Fruit fly (Drosophila melanogaster) whole organism, embryonic: ENCODE measurements around the gene soti.
A peak's percentile ranks its signal among the peaks of the same experiment; 100 is the strongest.

Experiments
- ATbp ChIP-seq: fragments of 200-800 bp; sonication (Bioruptor generic); optimal IDR thresholded peaks from 2 replicates; lab custom pipeline; 2017; ENCODE audit warnings: missing biosample characterization, mild to moderate bottlenecking, missing genetic modification characterization, missing genetic modification reagents
- CG10209 ChIP-seq: fragments of 200-800 bp; sonication (Bioruptor generic); optimal IDR thresholded peaks from 3 replicates; lab custom pipeline; 2017; ENCODE audit warnings: missing biosample characterization, mild to moderate bottlenecking, missing genetic modification characterization, missing genetic modification reagents
- CG10565 ChIP-seq: fragments of 200-800 bp; sonication (Bioruptor generic); optimal IDR thresholded peaks from 3 replicates; lab custom pipeline; 2016; ENCODE audit warnings: missing biosample characterization, mild to moderate bottlenecking, missing genetic modification characterization
- CG10654 ChIP-seq: fragments of 200-800 bp; sonication (Bioruptor generic); optimal IDR thresholded peaks from 2 replicates; lab custom pipeline; 2016; ENCODE audit warnings: missing biosample characterization, missing genetic modification characterization
- CG11504 ChIP-seq: fragments of 200-800 bp; sonication (Bioruptor generic); optimal IDR thresholded peaks from 3 replicates; lab custom pipeline; 2019; ENCODE audit warnings: missing biosample characterization, mild to moderate bottlenecking, missing genetic modification characterization, moderate library complexity
- CG11695 ChIP-seq: fragments of 200-800 bp; sonication (Bioruptor generic); IDR thresholded peaks from 3 replicates; pipeline ENCODE4 v1.3.6; 2022; ENCODE audit warnings: missing biosample characterization, missing genetic modification characterization
- CG13287 ChIP-seq: fragments of 200-800 bp; sonication (Bioruptor generic); IDR thresholded peaks from 2 replicates; pipeline ENCODE4 v1.3.6; 2022; ENCODE audit warnings: missing biosample characterization, missing genetic modification characterization; ENCODE audit not compliant: partially characterized antibody
- CG14050 ChIP-seq: fragments of 200-800 bp; sonication (Bioruptor generic); IDR thresholded peaks from 3 replicates; pipeline ENCODE4 v1.3.6; 2022; ENCODE audit warnings: missing biosample characterization, missing genetic modification characterization
- CG15269 ChIP-seq: fragments of 200-800 bp; sonication (Bioruptor generic); optimal IDR thresholded peaks from 2 replicates; lab custom pipeline; 2018; ENCODE audit warnings: missing biosample characterization, mild to moderate bottlenecking, missing genetic modification characterization, moderate library complexity
- CG2199 ChIP-seq: fragments of 200-800 bp; sonication (Bioruptor generic); IDR thresholded peaks from 3 replicates; pipeline ENCODE4 v1.3.6; 2022; ENCODE audit warnings: missing biosample characterization, missing genetic modification characterization
- CG2678 ChIP-seq: fragments of 200-800 bp; sonication (Bioruptor generic); optimal IDR thresholded peaks from 3 replicates; lab custom pipeline; 2019; ENCODE audit warnings: missing biosample characterization, mild to moderate bottlenecking, missing genetic modification characterization, moderate library complexity
- CG2875 ChIP-seq: fragments of 200-800 bp; sonication (Bioruptor generic); optimal IDR thresholded peaks from 2 replicates; lab custom pipeline; 2017; ENCODE audit warnings: missing biosample characterization, mild to moderate bottlenecking, missing genetic modification characterization, missing genetic modification reagents
- CG3726 ChIP-seq: fragments of 200-800 bp; sonication (Bioruptor generic); IDR thresholded peaks from 3 replicates; pipeline ENCODE4, ENCODE4 v1.3.6; 2022; ENCODE audit warnings: missing biosample characterization, missing genetic modification characterization
- CG42726 ChIP-seq: fragments of 200-800 bp; sonication (Bioruptor generic); IDR thresholded peaks from 2 replicates; pipeline ENCODE4 v1.3.6; 2022; ENCODE audit warnings: missing biosample characterization, missing genetic modification characterization; ENCODE audit not compliant: partially characterized antibody
- CG4730 ChIP-seq: fragments of 200-800 bp; sonication (Bioruptor generic); IDR thresholded peaks from 2 replicates; pipeline ENCODE4 v1.3.6; 2022; ENCODE audit warnings: missing biosample characterization, missing genetic modification characterization
- CG5180 ChIP-seq: fragments of 200-800 bp; sonication (Bioruptor generic); optimal IDR thresholded peaks from 3 replicates; lab custom pipeline; 2017; ENCODE audit warnings: missing biosample characterization, missing genetic modification characterization, mild to moderate bottlenecking, moderate library complexity, missing genetic modification reagents
- CG7839 ChIP-seq: fragments of 200-800 bp; sonication (Bioruptor generic); optimal IDR thresholded peaks from 3 replicates; lab custom pipeline; 2018; ENCODE audit warnings: missing biosample characterization, mild to moderate bottlenecking, missing genetic modification characterization, moderate library complexity
- D19A ChIP-seq: fragments of 200-800 bp; optimal IDR thresholded peaks from 3 replicates; lab custom pipeline; 2019; ENCODE audit warnings: missing biosample characterization, mild to moderate bottlenecking, missing genetic modification characterization, moderate library complexity
- Dad ChIP-seq: fragments of 200-800 bp; sonication (Bioruptor generic); optimal IDR thresholded peaks from 3 replicates; lab custom pipeline; 2016; ENCODE audit warnings: missing biosample characterization, missing genetic modification characterization
- Dref ChIP-seq: fragments of 200-800 bp; sonication (Bioruptor generic); IDR thresholded peaks from 2 replicates; pipeline ENCODE4 v1.3.6; 2022; ENCODE audit warnings: missing biosample characterization, missing genetic modification characterization
- Eip74EF ChIP-seq, 2 experiments: fragments of 200-800 bp in 1 of 2; fragments of >200 bp in 1 of 2; sonication (Bioruptor generic) in 1 of 2; optimal IDR thresholded peaks; 2 replicates each; lab custom pipeline; 2017 to 2019; ENCODE audit warnings: missing biosample characterization in 2 of 2, missing genetic modification characterization in 2 of 2, mild to moderate bottlenecking in 1 of 2, moderate library complexity in 1 of 2
- Ets97D ChIP-seq: fragments of 200-800 bp; sonication (Bioruptor generic); optimal IDR thresholded peaks from 3 replicates; lab custom pipeline; 2016; ENCODE audit warnings: missing biosample characterization, missing genetic modification characterization
- Hey ChIP-seq: fragments of 200-800 bp; sonication (Bioruptor generic); optimal IDR thresholded peaks from 3 replicates; lab custom pipeline; 2018; ENCODE audit warnings: missing biosample characterization, mild to moderate bottlenecking, missing genetic modification characterization
- Hmx ChIP-seq: fragments of 200-800 bp; sonication (Bioruptor generic); optimal IDR thresholded peaks from 2 replicates; lab custom pipeline; 2016; ENCODE audit warnings: missing biosample characterization, missing genetic modification characterization
- Med ChIP-seq: fragments of 200-800 bp; sonication (Bioruptor generic); peaks from one replicate; lab custom pipeline; 2016; ENCODE audit warnings: missing biosample characterization, missing genetic modification characterization, mild to moderate bottlenecking, inconsistent platforms, moderate library complexity
- Meics ChIP-seq: fragments of 200-800 bp; sonication (Bioruptor generic); optimal IDR thresholded peaks from 2 replicates; lab custom pipeline; 2017; ENCODE audit warnings: missing biosample characterization, mild to moderate bottlenecking, missing genetic modification characterization
- Nf-YC ChIP-seq: fragments of 200-800 bp; optimal IDR thresholded peaks from 3 replicates; lab custom pipeline; 2019; ENCODE audit warnings: missing biosample characterization, mild to moderate bottlenecking, missing genetic modification characterization, moderate library complexity
- Spps ChIP-seq: fragments of 200-800 bp; sonication (Bioruptor generic); optimal IDR thresholded peaks from 2 replicates; lab custom pipeline; 2018; ENCODE audit warnings: missing biosample characterization, mild to moderate bottlenecking, missing genetic modification characterization
- Vsx1 ChIP-seq: fragments of 200-800 bp; sonication (Bioruptor generic); optimal IDR thresholded peaks from 2 replicates; lab custom pipeline; 2017; ENCODE audit warnings: missing biosample characterization, mild to moderate bottlenecking, missing genetic modification characterization, missing genetic modification reagents
- ara ChIP-seq: fragments of 200-800 bp; sonication (Bioruptor generic); IDR thresholded peaks from 2 replicates; pipeline ENCODE4 v1.3.6; 2022; ENCODE audit warnings: missing biosample characterization, missing genetic modification characterization
- bigmax ChIP-seq: fragments of 200-800 bp; sonication (Bioruptor generic); optimal IDR thresholded peaks from 2 replicates; lab custom pipeline; 2018; ENCODE audit warnings: missing biosample characterization, mild to moderate bottlenecking, missing genetic modification characterization
- cad ChIP-seq: fragments of >200 bp; optimal IDR thresholded peaks from 2 replicates; lab custom pipeline; 2017; ENCODE audit warnings: missing biosample characterization, missing genetic modification characterization
- chif ChIP-seq, 2 experiments: fragments of 200-800 bp; sonication (Bioruptor generic); optimal IDR thresholded peaks; 3 replicates each; lab custom pipeline; 2016; ENCODE audit warnings: missing biosample characterization in 2 of 2, missing genetic modification characterization in 2 of 2
- chinmo ChIP-seq: fragments of 200-800 bp; sonication (Bioruptor generic); IDR thresholded peaks from 4 replicates; pipeline ENCODE4 v1.3.6; 2022; ENCODE audit warnings: missing biosample characterization, missing genetic modification characterization; ENCODE audit not compliant: partially characterized antibody
- dan ChIP-seq: fragments of 200-800 bp; sonication (Bioruptor generic); IDR thresholded peaks from 2 replicates; pipeline ENCODE4 v1.3.6; 2022; ENCODE audit warnings: missing biosample characterization, missing genetic modification characterization
- ind ChIP-seq: fragments of 200-800 bp; sonication (Bioruptor generic); optimal IDR thresholded peaks from 3 replicates; lab custom pipeline; 2016; ENCODE audit warnings: missing biosample characterization, missing genetic modification characterization
- luna ChIP-seq: fragments of 200-800 bp; sonication (Bioruptor generic); optimal IDR thresholded peaks from 2 replicates; lab custom pipeline; 2016; ENCODE audit warnings: missing biosample characterization, missing genetic modification characterization
- nom ChIP-seq: fragments of 200-800 bp; sonication (Bioruptor generic); optimal IDR thresholded peaks from 2 replicates; lab custom pipeline; 2017; ENCODE audit warnings: missing biosample characterization, missing genetic modification characterization, mild to moderate bottlenecking, moderate library complexity, missing genetic modification reagents
- psq ChIP-seq: fragments of 200-800 bp; sonication (Bioruptor generic); optimal IDR thresholded peaks from 2 replicates; lab custom pipeline; 2017; ENCODE audit warnings: missing biosample characterization, missing genetic modification characterization
- pum ChIP-seq: fragments of 200-800 bp; sonication (Bioruptor generic); optimal IDR thresholded peaks from 2 replicates; lab custom pipeline; 2016; ENCODE audit warnings: missing biosample characterization, missing genetic modification characterization
- sens-2 ChIP-seq: fragments of 200-800 bp; sonication (Bioruptor generic); IDR thresholded peaks from 2 replicates; pipeline ENCODE4 v1.3.6; 2022; ENCODE audit warnings: missing biosample characterization, missing genetic modification characterization
- slou ChIP-seq: fragments of 200-800 bp; sonication (Bioruptor generic); optimal IDR thresholded peaks from 3 replicates; lab custom pipeline; 2016; ENCODE audit warnings: missing biosample characterization, missing genetic modification characterization
- slp2 ChIP-seq: fragments of 200-800 bp; sonication (Bioruptor generic); optimal IDR thresholded peaks from 2 replicates; lab custom pipeline; 2016; ENCODE audit warnings: missing biosample characterization, missing genetic modification characterization
- sr ChIP-seq: fragments of 200-800 bp; sonication (Bioruptor generic); IDR thresholded peaks from 3 replicates; pipeline ENCODE4 v1.3.6; 2022; ENCODE audit warnings: missing biosample characterization, missing genetic modification characterization
- stc ChIP-seq: fragments of 200-800 bp; sonication (Bioruptor generic); IDR thresholded peaks from 2 replicates; pipeline ENCODE4 v1.3.6; 2022; ENCODE audit warnings: missing biosample characterization, missing genetic modification characterization
- stwl ChIP-seq: fragments of 200-800 bp; sonication (Bioruptor generic); optimal IDR thresholded peaks from 3 replicates; lab custom pipeline; 2018; ENCODE audit warnings: missing biosample characterization, mild to moderate bottlenecking, missing genetic modification characterization, moderate library complexity
- tin ChIP-seq: fragments of 200-800 bp; sonication (Bioruptor generic); optimal IDR thresholded peaks from 3 replicates; lab custom pipeline; 2016; ENCODE audit warnings: missing biosample characterization, missing genetic modification characterization
- tio ChIP-seq: fragments of 200-800 bp; sonication (Bioruptor generic); optimal IDR thresholded peaks from 2 replicates; lab custom pipeline; 2017; ENCODE audit warnings: missing biosample characterization, missing genetic modification characterization, inconsistent platforms
- ttk ChIP-seq: fragments of 200-800 bp; sonication (Bioruptor generic); IDR thresholded peaks from 2 replicates; pipeline ENCODE4 v2.1.2; 2022; ENCODE audit warnings: missing biosample characterization, missing genetic modification characterization
- usp ChIP-seq: fragments of >200 bp; optimal IDR thresholded peaks from 2 replicates; lab custom pipeline; 2017; ENCODE audit warnings: missing biosample characterization, missing genetic modification characterization
- zen2 ChIP-seq: fragments of 200-800 bp; sonication (Bioruptor generic); IDR thresholded peaks from 3 replicates; pipeline ENCODE4 v1.3.6; 2022; ENCODE audit warnings: missing biosample characterization, missing genetic modification characterization; ENCODE audit not compliant: partially characterized antibody
- zfh1 ChIP-seq: fragments of 200-800 bp; sonication (Bioruptor generic); IDR thresholded peaks from 3 replicates; pipeline ENCODE4 v1.3.6; 2022; ENCODE audit warnings: missing biosample characterization, missing genetic modification characterization

Gene soti

DNA sequence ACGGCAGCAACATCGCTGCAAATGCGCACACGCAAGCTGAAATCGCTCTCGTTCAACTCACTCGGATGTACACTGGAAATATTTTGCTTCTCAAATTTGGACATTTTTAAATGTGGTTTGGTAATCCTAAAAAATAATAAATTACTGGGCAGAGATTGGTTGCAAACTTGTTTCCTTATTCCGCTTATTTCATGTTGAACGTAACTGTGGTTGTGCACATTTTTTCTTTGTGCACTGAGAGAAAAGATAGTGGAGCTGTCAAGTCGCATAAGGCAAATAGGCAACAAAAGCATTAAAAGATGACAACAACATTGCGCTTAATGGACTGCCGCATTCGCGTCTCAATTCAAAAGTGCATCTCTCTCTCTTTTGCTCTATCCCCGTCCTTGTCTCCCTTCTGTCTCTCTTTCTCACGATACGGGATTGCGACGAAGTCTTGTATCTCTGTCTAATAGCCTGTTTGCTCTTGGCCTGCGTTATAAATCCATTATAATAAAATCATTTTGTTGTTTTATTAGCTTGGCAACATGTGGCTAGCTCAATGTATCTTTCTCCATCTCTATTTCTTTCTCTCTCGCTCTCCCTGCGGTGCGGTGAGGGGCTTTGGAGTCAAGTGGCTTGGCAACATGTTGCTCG, 8.2 kb downstream of the soti start (continued):
- TF ChIP-seq luna (GFP tag; lab: Kevin White, UChicago) (peak; percentile 89), CG5180 (GFP tag; lab: Kevin White, UChicago) (peak; percentile 65), sr (GFP tag; lab: Robert Waterston, UW) (peak; percentile 84), CG10565 (peak; percentile 67), CG3726 (peak; percentile 79; the same call in 1 of the 3 replicates), Vsx1 (GFP tag; lab: Kevin White, UChicago) (peak; percentile 61), chinmo (peak; percentile 80; the same call in 2 of the 4 replicates), ind (peak; percentile 90), tin (peak; percentile 82), CG2875 (peak; percentile 91), Nf-YC (tag; lab: Kevin White, UChicago) (peak; percentile 49), Meics (GFP tag; lab: Kevin White, UChicago) (peak; percentile 84), cad (GFP tag; lab: Kevin White, UChicago) (peak; percentile 83), stwl (tag; lab: Kevin White, UChicago) (peak; percentile 3), slp2 (peak; percentile 97), Dref (GFP tag; lab: Robert Waterston, UW) (no peak), bigmax (GFP tag; lab: Kevin White, UChicago) (no peak), CG7839 (tag; lab: Kevin White, UChicago) (peak; percentile 87), pum (GFP tag; lab: Kevin White, UChicago) (peak; percentile 95), usp (no peak), Med (GFP tag; lab: Kevin White, UChicago) (peak; percentile 98), dan (GFP tag; lab: Robert Waterston, UW) (peak; percentile 61), tio (GFP tag; lab: Kevin White, UChicago) (peak; percentile 96), CG11695 (GFP tag; lab: Robert Waterston, UW) (peak; percentile 67; the same call in 1 of the 3 replicates), CG15269 (tag; lab: Kevin White, UChicago) (peak; percentile 94), ara (GFP tag; lab: Robert Waterston, UW) (peak; percentile 72), zen2 (no peak), CG2678 (peak; percentile 89), chif (GFP tag; optimal IDR thresholded peaks at IDR 0.05; lab: Kevin White, UChicago) (peak; percentile 92 to 97), CG10209 (GFP tag; lab: Kevin White, UChicago) (peak; percentile 95), Ets97D (GFP tag; lab: Kevin White, UChicago) (peak; percentile 90), D19A (tag; lab: Kevin White, UChicago) (peak; percentile 84), Hmx (peak; percentile 69), stc (GFP tag; lab: Robert Waterston, UW) (peak; percentile 86), CG4730 (GFP tag; lab: Robert Waterston, UW) (peak; percentile 78), Spps (tag; lab: Kevin White, UChicago) (peak; percentile 71), ATbp (GFP tag; lab: Kevin White, UChicago) (peak; percentile 87), CG42726 (GFP tag; lab: Robert Waterston, UW) (no peak)
- TF ChIP-seq, all 482 proteins: peak for 410

DNA sequence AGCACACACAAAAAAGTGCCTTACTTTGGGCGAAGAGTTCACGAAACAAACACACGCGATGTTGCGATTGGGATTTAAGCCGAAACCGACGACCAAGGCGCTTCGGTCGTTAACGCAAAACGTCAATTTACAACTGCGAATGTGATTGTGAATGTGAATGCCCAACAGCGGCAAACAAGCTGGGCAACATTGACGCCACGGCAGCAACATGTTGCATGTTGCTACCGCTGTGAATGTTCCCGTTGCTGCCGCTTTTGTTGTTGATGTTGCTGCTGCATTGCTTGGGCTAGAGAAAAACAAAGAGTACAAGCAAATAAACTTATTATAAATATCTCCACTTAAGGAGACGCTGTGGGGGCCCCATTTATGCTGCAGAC, 8.7 kb downstream of the soti start, which contains the start of gene NK7.1:
NK7.1 (minus strand) TSS at position 137 of the 377 bp plus-strand sequence.
- TF ChIP-seq zfh1 (GFP tag; lab: Robert Waterston, UW) = 0 out of 3 replicates have a peak, but pooled peaks have one; percentile 6
- no peak for TF ChIP-seq CG13287 (GFP tag; lab: Robert Waterston, UW)
- TF ChIP-seq Hey = no peak
- TF ChIP-seq Eip74EF (GFP tag; optimal IDR thresholded peaks at IDR 0.05; lab: Kevin White, UChicago) = no peak
- no peak for TF ChIP-seq CG10654 (GFP tag; lab: Kevin White, UChicago)
- TF ChIP-seq Dad = no peak
- TF ChIP-seq ttk = no peak
- TF ChIP-seq psq (GFP tag; lab: Kevin White, UChicago) = no peak
- peak; percentile 99 for TF ChIP-seq CG11504 (tag; lab: Kevin White, UChicago)
- TF ChIP-seq CG2199 (GFP tag; lab: Robert Waterston, UW) = peak; percentile 96
- TF ChIP-seq CG14050 = no peak
- no peak for TF ChIP-seq nom (GFP tag; lab: Kevin White, UChicago)
- no peak for TF ChIP-seq slou (GFP tag; lab: Kevin White, UChicago)
- no peak for TF ChIP-seq tin
- TF ChIP-seq sens-2 = no peak
